Worm (Caenorhabditis elegans) whole organism, L1 larva: Measurements from ENCODE around the gene tbc-14.

ENCODE experiments used
- jun-1 ChIP-seq: fragments of 150-350 bp; optimal IDR thresholded peaks from 2 replicates; lab custom pipeline; 2014; ENCODE audit warnings: missing biosample characterization, missing genetic modification reagents, missing genetic modification characterization
- lin-15B ChIP-seq: fragments of 150-350 bp; sonication (generic microtip); optimal IDR thresholded peaks from 3 replicates; lab custom pipeline; 2014; ENCODE audit warnings: missing biosample characterization, missing genetic modification characterization
- nhr-11 ChIP-seq: fragments of 150-350 bp; optimal IDR thresholded peaks from 2 replicates; lab custom pipeline; 2014; ENCODE audit warnings: missing biosample characterization, missing genetic modification characterization

DNA sequence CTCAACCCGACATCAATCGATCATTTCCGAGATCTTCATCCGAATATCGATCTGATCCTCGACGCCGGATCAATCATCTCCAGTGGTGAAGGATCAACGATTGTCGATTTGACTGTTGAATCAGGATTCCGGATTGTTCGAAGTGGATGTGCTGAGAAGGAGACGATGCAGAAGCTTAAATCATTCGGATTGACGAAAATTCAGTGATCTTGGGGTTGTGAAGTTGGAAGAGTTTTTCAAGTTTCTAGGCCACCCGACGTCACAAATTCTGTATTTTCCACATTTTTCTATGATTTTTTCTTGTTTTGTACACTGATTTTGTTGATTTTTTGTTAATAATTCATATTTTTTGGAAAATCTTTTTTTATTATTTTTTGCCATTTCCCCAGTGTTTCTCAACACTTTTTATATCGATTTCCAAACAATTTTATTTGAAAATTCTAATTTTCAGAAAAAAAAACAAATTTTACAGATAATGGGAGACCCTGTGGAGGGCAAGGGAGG is 32.8 kb downstream of the tbc-14 start, which contains the start of gene Y48E1C.1:
- TF ChIP-seq nhr-11 (tag; lab: Kevin White, UChicago), result no peak
- TF ChIP-seq jun-1 (tag; lab: Kevin White, UChicago), result no peak
- no peak for TF ChIP-seq lin-15B (tag; lab: Kevin White, UChicago)
